Worm (Caenorhabditis elegans): ENCODE results near the gene str-27.
"Not testable (repeated sequence)": the region's sequence is repeated elsewhere in the genome, so short reads cannot be mapped to it uniquely, and the experiment has no call there.

The str-27 gene

ce11 chrV:15758449-15758848 is 22.8 kb upstream of the str-27 start, which contains the start of gene str-9:
str-9 (plus strand) TSS chrV:15758749.
- TF ChIP-seq cnd-1 (tag; optimal IDR thresholded peaks at IDR 0.05) (no peak), pha-4 (tag; optimal IDR thresholded peaks at IDR 0.05) (no peak), nhr-76 (tag; optimal IDR thresholded peaks at IDR 0.05) (no peak), lin-13 (tag; optimal IDR thresholded peaks at IDR 0.05) (no peak), mab-5 (tag; optimal IDR thresholded peaks at IDR 0.05) (no peak)

- TF ChIP-seq hlh-1 (tag; optimal IDR thresholded peaks at IDR 0.05) (no peak), elt-3 (tag; optimal IDR thresholded peaks at IDR 0.05) (no peak), mab-5 (tag; optimal IDR thresholded peaks at IDR 0.05) (no peak), zip-8 (tag; optimal IDR thresholded peaks at IDR 0.05) (no peak), M03D4.4 (tag; optimal IDR thresholded peaks at IDR 0.05) (no peak), tbx-8 (GFP tag; optimal IDR thresholded peaks at IDR 0.05) (no peak), drap-1 (GFP tag; optimal IDR thresholded peaks at IDR 0.05) (no peak), ceh-83 (GFP tag; optimal IDR thresholded peaks at IDR 0.05) (no peak), unc-120 (tag; optimal IDR thresholded peaks at IDR 0.05; ENCODE audit: poor library complexity, severe bottlenecking) (no peak), nhr-237 (tag; optimal IDR thresholded peaks at IDR 0.05) (no peak), elt-1 (tag; optimal IDR thresholded peaks at IDR 0.05; ENCODE audit: borderline replicate concordance, insufficient read depth) (no peak), blmp-1 (tag; optimal IDR thresholded peaks at IDR 0.05) (no peak)
These were observed 22.0 kb upstream of the str-27 start for ce11 chrV:15757645-15758044.

ce11 chrV:15754731-15755130 is 19.1 kb upstream of the str-27 start, which contains the start of gene str-8:
str-8 (plus strand) TSS chrV:15755031.
- not testable (repeated sequence) for TF ChIP-seq mab-5, nhr-12, nhr-237 (tag; optimal IDR thresholded peaks at IDR 0.05)

- not testable (repeated sequence) for TF ChIP-seq zip-8, M03D4.4, nhr-76 (tag; optimal IDR thresholded peaks at IDR 0.05)
These were observed 17.3 kb upstream of the str-27 start, which contains the start of gene str-5 for ce11 chrV:15752941-15753340. str-5 (plus strand) TSS chrV:15753241.

- TF ChIP-seq snpc-4 (tag; optimal IDR thresholded peaks at IDR 0.05) (no peak), ztf-11 (tag; optimal IDR thresholded peaks at IDR 0.05) (no peak), cnd-1 (tag; optimal IDR thresholded peaks at IDR 0.05) (no peak), unc-62 (GFP tag; optimal IDR thresholded peaks at IDR 0.05) (no peak), mep-1 (tag; optimal IDR thresholded peaks at IDR 0.05) (no peak), lin-13 (tag; optimal IDR thresholded peaks at IDR 0.05) (no peak), mls-2 (tag; optimal IDR thresholded peaks at IDR 0.05) (no peak), ham-2 (GFP tag; optimal IDR thresholded peaks at IDR 0.05) (no peak), nhr-28 (tag; optimal IDR thresholded peaks at IDR 0.05) (no peak), drap-1 (GFP tag; optimal IDR thresholded peaks at IDR 0.05) (no peak), ces-1 (GFP tag; optimal IDR thresholded peaks at IDR 0.05) (no peak), bed-3 (GFP tag; optimal IDR thresholded peaks at IDR 0.05) (no peak), pha-4 (tag; optimal IDR thresholded peaks at IDR 0.05) (no peak), lsy-2 (tag; optimal IDR thresholded peaks at IDR 0.05) (no peak), ceh-83 (GFP tag; optimal IDR thresholded peaks at IDR 0.05) (no peak), sem-2 (GFP tag; optimal IDR thresholded peaks at IDR 0.05) (no peak), nhr-237 (tag; optimal IDR thresholded peaks at IDR 0.05) (no peak), elt-3 (tag; optimal IDR thresholded peaks at IDR 0.05) (no peak)
These were observed 16.4 kb upstream of the str-27 start, which contains the start of gene str-43 for ce11 chrV:15752049-15752448. str-43 (minus strand) TSS chrV:15752149.

- TF ChIP-seq tbx-8 (GFP tag; optimal IDR thresholded peaks at IDR 0.05) (no peak), M03D4.4 (tag; optimal IDR thresholded peaks at IDR 0.05) (no peak), hlh-1 (tag; optimal IDR thresholded peaks at IDR 0.05) (no peak), bed-3 (GFP tag; optimal IDR thresholded peaks at IDR 0.05) (no peak), sptf-1 (tag; optimal IDR thresholded peaks at IDR 0.05) (no peak), flh-1 (GFP tag; optimal IDR thresholded peaks at IDR 0.05) (no peak), ztf-11 (tag; optimal IDR thresholded peaks at IDR 0.05) (no peak), nhr-28 (tag; optimal IDR thresholded peaks at IDR 0.05) (no peak), lin-13 (tag; optimal IDR thresholded peaks at IDR 0.05) (no peak), mab-5 (tag; optimal IDR thresholded peaks at IDR 0.05) (no peak), unc-39 (tag; optimal IDR thresholded peaks at IDR 0.05) (no peak), nhr-237 (tag; optimal IDR thresholded peaks at IDR 0.05) (no peak), zip-8 (tag; optimal IDR thresholded peaks at IDR 0.05) (no peak), ceh-83 (GFP tag; optimal IDR thresholded peaks at IDR 0.05) (no peak), mls-2 (tag; optimal IDR thresholded peaks at IDR 0.05) (no peak), cnd-1 (tag; optimal IDR thresholded peaks at IDR 0.05) (no peak), elt-3 (tag; optimal IDR thresholded peaks at IDR 0.05) (no peak)
These were observed 14.5 kb upstream of the str-27 start, which contains the start of gene str-6 for ce11 chrV:15750130-15750529. str-6 (minus strand) TSS chrV:15750230.

Measured in whole organism, mixed stage, embryonic.